Worm (Caenorhabditis elegans): ENCODE measurements around the gene clec-197.

ce11 chrIV:17335031-17335430 is 11.5 kb downstream of the clec-197 start, which contains the start of gene C49C3.8:
- TF ChIP-seq Y5F2A.4 (GFP tag; optimal IDR thresholded peaks at IDR 0.05) (no peak), unc-62 (GFP tag; optimal IDR thresholded peaks at IDR 0.05 in 1 of 2) (no peak), unc-62 (tag; optimal IDR thresholded peaks at IDR 0.05) (no peak), F49E8.2 (tag; optimal IDR thresholded peaks at IDR 0.05; ENCODE audit: borderline replicate concordance) (no peak), ceh-82 (tag; optimal IDR thresholded peaks at IDR 0.05) (no peak), pqm-1 (tag; optimal IDR thresholded peaks at IDR 0.05) (no peak), ces-1 (GFP tag; optimal IDR thresholded peaks at IDR 0.05) (no peak), unc-130 (GFP tag; optimal IDR thresholded peaks at IDR 0.05) (no peak), skn-1 (tag; optimal IDR thresholded peaks at IDR 0.05) (no peak), nhr-237 (tag; optimal IDR thresholded peaks at IDR 0.05) (no peak), unc-39 (tag; optimal IDR thresholded peaks at IDR 0.05) (no peak)
